Worm (Caenorhabditis elegans): ENCODE measurements around the gene met-2.

ce11 chrIII:8370846-8371257, 4.2 kb upstream of the met-2 start:
- TF ChIP-seq R02D3.7 (tag; optimal IDR thresholded peaks at IDR 0.05) (no peak), nhr-23 (tag; optimal IDR thresholded peaks at IDR 0.05) (no peak), mab-5 (tag; optimal IDR thresholded peaks at IDR 0.05) (no peak), ama-1 (optimal IDR thresholded peaks at IDR 0.05) (no peak), lin-11 (tag; optimal IDR thresholded peaks at IDR 0.05) (no peak), nhr-10 (tag; optimal IDR thresholded peaks at IDR 0.05) (no peak), mdl-1 (tag; optimal IDR thresholded peaks at IDR 0.05) (peak in 1 of 2 experiments; percentile 17), nhr-6 (tag; optimal IDR thresholded peaks at IDR 0.05) (no peak), nhr-11 (tag; optimal IDR thresholded peaks at IDR 0.05) (no peak), snpc-4 (tag; optimal IDR thresholded peaks at IDR 0.05) (no peak), skn-1 (tag; optimal IDR thresholded peaks at IDR 0.05) (no peak), ztf-11 (tag; optimal IDR thresholded peaks at IDR 0.05) (no peak)

Data from whole organism, L2 larva.